Worm (Caenorhabditis elegans) whole organism, L3 larva: ENCODE measurements around the gene F15B9.11.
A peak's percentile ranks its signal among the peaks of the same experiment; 100 is the strongest.

ENCODE experiments used
- R02D3.7 ChIP-seq: fragments of 150-350 bp; optimal IDR thresholded peaks from 2 replicates; lab custom pipeline; 2014; ENCODE audit warnings: missing biosample characterization, missing genetic modification characterization
- ceh-28 ChIP-seq: fragments of 150-350 bp; optimal IDR thresholded peaks from 2 replicates; lab custom pipeline; 2014; ENCODE audit warnings: missing biosample characterization, missing genetic modification reagents, missing genetic modification characterization
- elt-1 ChIP-seq: fragments of 150-350 bp; optimal IDR thresholded peaks from 2 replicates; lab custom pipeline; 2014; ENCODE audit warnings: missing biosample characterization, missing genetic modification characterization
- elt-2 ChIP-seq: sonication (generic microtip); optimal IDR thresholded peaks from 2 replicates; lab custom pipeline; 2016; ENCODE audit warnings: missing genetic modification reagents, mild to moderate bottlenecking, missing genetic modification characterization, missing compliant biosample characterization
- lin-15B ChIP-seq: fragments of 150-350 bp; optimal IDR thresholded peaks from 2 replicates; lab custom pipeline; 2014; ENCODE audit warnings: missing biosample characterization, missing genetic modification characterization
- nfya-1 ChIP-seq: sonication (generic microtip); optimal IDR thresholded peaks from 2 replicates; lab custom pipeline; 2017; ENCODE audit warnings: missing genetic modification characterization, mild to moderate bottlenecking, missing compliant biosample characterization, antibody characterized with exemption, moderate library complexity; ENCODE audit not compliant: insufficient read depth
- nhr-11 ChIP-seq: fragments of 150-350 bp; optimal IDR thresholded peaks from 2 replicates; lab custom pipeline; 2014; ENCODE audit warnings: missing biosample characterization, missing genetic modification characterization
- nhr-12 ChIP-seq: fragments of 150-350 bp; optimal IDR thresholded peaks from 2 replicates; lab custom pipeline; 2014; ENCODE audit warnings: missing biosample characterization, missing genetic modification characterization
- nhr-23 ChIP-seq: fragments of 150-350 bp; optimal IDR thresholded peaks from 2 replicates; lab custom pipeline; 2014; ENCODE audit warnings: missing biosample characterization, missing genetic modification reagents, missing genetic modification characterization
- nhr-77 ChIP-seq: fragments of 150-350 bp; optimal IDR thresholded peaks from 2 replicates; lab custom pipeline; 2014; ENCODE audit warnings: missing biosample characterization, missing genetic modification characterization
- pha-4 ChIP-seq: fragments of 150-350 bp; optimal IDR thresholded peaks from 2 replicates; lab custom pipeline; 2014; ENCODE audit warnings: missing biosample characterization, missing genetic modification reagents, missing genetic modification characterization

DNA sequence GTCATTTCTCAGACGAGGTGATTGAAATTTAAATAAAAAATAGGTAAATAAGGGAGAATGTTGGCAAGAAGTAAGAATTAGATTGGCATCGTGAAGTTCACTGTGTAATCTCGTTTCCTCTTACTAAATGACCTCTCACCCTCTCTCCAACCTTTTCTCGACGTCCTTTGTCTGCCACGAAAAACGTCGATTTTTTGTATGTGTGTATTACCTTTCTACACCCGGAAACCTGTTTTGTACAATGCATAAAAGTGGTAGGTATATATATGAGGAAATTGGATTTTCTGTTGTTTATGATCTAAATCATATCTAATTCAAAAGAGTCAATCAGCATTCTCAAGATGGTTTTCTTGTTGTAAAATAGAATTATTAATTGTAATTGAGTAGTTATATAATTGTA lies at the start of gene F15B9.11, which contains the start of gene dsl-7:
- no peak for TF ChIP-seq nhr-12
- TF ChIP-seq nfya-1 = no peak
- no peak for TF ChIP-seq pha-4 (tag; lab: Kevin White, UChicago)
- TF ChIP-seq ceh-28 (tag; lab: Kevin White, UChicago) = no peak
- no peak for TF ChIP-seq elt-2 (tag; lab: Kevin White, UChicago)
- TF ChIP-seq lin-15B (tag; lab: Kevin White, UChicago) = no peak
- no peak for TF ChIP-seq nhr-11 (tag; lab: Kevin White, UChicago)
- no peak for TF ChIP-seq nhr-23 (tag; lab: Kevin White, UChicago)
- TF ChIP-seq R02D3.7 = no peak
- peak; percentile 17 for TF ChIP-seq elt-1
- no peak for TF ChIP-seq nhr-77
